Worm (Caenorhabditis elegans): ENCODE data around the gene cdc-25.4.

ce11 chrII:10182634-10183033, 6.6 kb downstream of the cdc-25.4 start, which contains the start of gene srd-1:
- TF ChIP-seq lin-15B (tag; optimal IDR thresholded peaks at IDR 0.05) = no peak
- TF ChIP-seq unc-39 (tag; optimal IDR thresholded peaks at IDR 0.05) = no peak
- no peak for TF ChIP-seq pqm-1 (tag; optimal IDR thresholded peaks at IDR 0.05)
- no peak for TF ChIP-seq zag-1 (tag; optimal IDR thresholded peaks at IDR 0.05)
- no peak for TF ChIP-seq daf-12 (tag; optimal IDR thresholded peaks at IDR 0.05)
